Fruit fly (Drosophila melanogaster): ENCODE measurements around the gene TTLL1B.

TTLL1B gene

DNA sequence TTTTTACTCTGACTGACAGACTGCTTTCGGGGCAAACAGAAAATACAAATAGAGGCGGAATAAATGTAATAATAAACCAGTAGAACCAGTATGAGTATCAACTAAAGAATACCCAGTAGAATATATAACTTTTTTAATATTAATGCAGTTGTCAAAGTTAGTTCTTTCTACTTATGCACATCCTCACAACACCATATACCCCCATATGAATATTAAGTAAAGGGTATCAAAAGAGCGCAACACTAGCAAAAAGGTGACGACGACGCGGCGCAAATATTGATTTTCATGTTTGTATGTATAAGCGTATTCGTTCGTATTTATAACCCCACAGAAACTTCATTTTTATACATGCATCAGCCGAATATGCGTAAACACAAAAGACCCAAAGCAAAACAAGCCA is 35.0 kb upstream of the TTLL1B start (continued):
- TF ChIP-seq Ets97D (GFP tag; optimal IDR thresholded peaks at IDR 0.05) = peak; percentile 80
- peak; percentile 94 for TF ChIP-seq CG12659 (GFP tag; optimal IDR thresholded peaks at IDR 0.05)
- peak; percentile 91 for TF ChIP-seq Mad (GFP tag; optimal IDR thresholded peaks at IDR 0.05)
- TF ChIP-seq otp (GFP tag; IDR thresholded peaks at IDR 0.05) = peak; percentile 90
- peak; percentile 82 for TF ChIP-seq lbe (GFP tag; optimal IDR thresholded peaks at IDR 0.05)
- no peak for TF ChIP-seq Dref (GFP tag; IDR thresholded peaks at IDR 0.05)
- peak; percentile 89 for TF ChIP-seq dati (GFP tag; IDR thresholded peaks at IDR 0.05)
- peak; percentile 88 for TF ChIP-seq Dad (GFP tag; optimal IDR thresholded peaks at IDR 0.05)
- no peak for TF ChIP-seq hkb (optimal IDR thresholded peaks at IDR 0.05)
- TF ChIP-seq hkb (GFP tag; IDR thresholded peaks at IDR 0.05) = peak; percentile 96
- TF ChIP-seq CG7556 (GFP tag; optimal IDR thresholded peaks at IDR 0.05) = peak; percentile 91
- TF ChIP-seq pzg (GFP tag; optimal IDR thresholded peaks at IDR 0.05) = no peak
- TF ChIP-seq vnd (GFP tag; IDR thresholded peaks at IDR 0.05; ENCODE audit: partially characterized antibody) = no peak
- no peak for TF ChIP-seq CG13287 (GFP tag; IDR thresholded peaks at IDR 0.05; ENCODE audit: partially characterized antibody)
- no peak for TF ChIP-seq pita (GFP tag; optimal IDR thresholded peaks at IDR 0.05)
- TF ChIP-seq CG13424 (tag; optimal IDR thresholded peaks at IDR 0.05) = peak; percentile 93
- peak; percentile 94 for TF ChIP-seq lmd (GFP tag; IDR thresholded peaks at IDR 0.05)
- peak; percentile 67 for TF ChIP-seq dm (GFP tag; optimal IDR thresholded peaks at IDR 0.05)
- TF ChIP-seq Abd-B (GFP tag; optimal IDR thresholded peaks at IDR 0.05) = peak; percentile 91
- no peak for TF ChIP-seq Doc3 (GFP tag; IDR thresholded peaks at IDR 0.05; ENCODE audit: partially characterized antibody)
- TF ChIP-seq CG30020 (tag; optimal IDR thresholded peaks at IDR 0.05) = peak; percentile 66
- peak; percentile 36 for TF ChIP-seq nom (GFP tag; optimal IDR thresholded peaks at IDR 0.05)
- TF ChIP-seq bigmax (GFP tag; optimal IDR thresholded peaks at IDR 0.05) = peak; percentile 51
- peak; percentile 94 for TF ChIP-seq CoRest (tag; optimal IDR thresholded peaks at IDR 0.05)
- TF ChIP-seq ci (GFP tag; IDR thresholded peaks at IDR 0.05) = peak; percentile 94
- TF ChIP-seq zfh2 (GFP tag; optimal IDR thresholded peaks at IDR 0.05) = peak; percentile 19
- peak; percentile 68 for TF ChIP-seq Hmx (GFP tag; optimal IDR thresholded peaks at IDR 0.05)
- peak; percentile 89 for TF ChIP-seq CG12219 (GFP tag; optimal IDR thresholded peaks at IDR 0.05)
- TF ChIP-seq CG6254 (GFP tag; optimal IDR thresholded peaks at IDR 0.05) = peak; percentile 95
- TF ChIP-seq cg (GFP tag; optimal IDR thresholded peaks at IDR 0.05) = peak; percentile 31
- TF ChIP-seq wor (GFP tag; IDR thresholded peaks at IDR 0.05) = peak; percentile 85
- TF ChIP-seq fd102C (GFP tag; optimal IDR thresholded peaks at IDR 0.05) = peak; percentile 78
- peak; percentile 93 for TF ChIP-seq CG14014 (GFP tag; IDR thresholded peaks at IDR 0.05)
- TF ChIP-seq eyg (GFP tag; optimal IDR thresholded peaks at IDR 0.05) = peak; percentile 84
- TF ChIP-seq org-1 (GFP tag; optimal IDR thresholded peaks at IDR 0.05) = peak; percentile 84
- no peak for TF ChIP-seq knrl (GFP tag; IDR thresholded peaks at IDR 0.05; ENCODE audit: partially characterized antibody)
- TF ChIP-seq crol (GFP tag; IDR thresholded peaks at IDR 0.05) = peak; percentile 37; the same call in 1 of the 2 replicates
- peak; percentile 80 for TF ChIP-seq CG11696 (GFP tag; IDR thresholded peaks at IDR 0.05)
- peak; percentile 70 for TF ChIP-seq Nf-YC (tag; optimal IDR thresholded peaks at IDR 0.05)
- peak; percentile 95 for TF ChIP-seq Rfx (GFP tag; IDR thresholded peaks at IDR 0.05)
- TF ChIP-seq al (GFP tag; IDR thresholded peaks at IDR 0.05) = peak; percentile 85
- TF ChIP-seq CG8478 (optimal IDR thresholded peaks at IDR 0.05) = no peak
- TF ChIP-seq CG11398 (GFP tag; optimal IDR thresholded peaks at IDR 0.05) = peak; percentile 81
- TF ChIP-seq Elba2 (GFP tag; optimal IDR thresholded peaks at IDR 0.05) = peak; percentile 14
- TF ChIP-seq CG4360 (GFP tag; IDR thresholded peaks at IDR 0.05) = peak; percentile 66
- TF ChIP-seq CG2199 (GFP tag; IDR thresholded peaks at IDR 0.05) = peak; percentile 95; the same call in 2 of the 3 replicates
- peak; percentile 58 for TF ChIP-seq stwl (tag; optimal IDR thresholded peaks at IDR 0.05)
- no peak for TF ChIP-seq yki (optimal IDR thresholded peaks at IDR 0.05)
- TF ChIP-seq Med (GFP tag) = peak; percentile 97
- TF ChIP-seq scrt (GFP tag; optimal IDR thresholded peaks at IDR 0.05) = peak; percentile 90
- TF ChIP-seq Dip2 (GFP tag; IDR thresholded peaks at IDR 0.05) = no peak
- TF ChIP-seq CG13123 (GFP tag; optimal IDR thresholded peaks at IDR 0.05) = peak; percentile 84

Measured in whole organism, embryonic.